Worm (Caenorhabditis elegans): ENCODE results near the gene F08B12.11.

DNA sequence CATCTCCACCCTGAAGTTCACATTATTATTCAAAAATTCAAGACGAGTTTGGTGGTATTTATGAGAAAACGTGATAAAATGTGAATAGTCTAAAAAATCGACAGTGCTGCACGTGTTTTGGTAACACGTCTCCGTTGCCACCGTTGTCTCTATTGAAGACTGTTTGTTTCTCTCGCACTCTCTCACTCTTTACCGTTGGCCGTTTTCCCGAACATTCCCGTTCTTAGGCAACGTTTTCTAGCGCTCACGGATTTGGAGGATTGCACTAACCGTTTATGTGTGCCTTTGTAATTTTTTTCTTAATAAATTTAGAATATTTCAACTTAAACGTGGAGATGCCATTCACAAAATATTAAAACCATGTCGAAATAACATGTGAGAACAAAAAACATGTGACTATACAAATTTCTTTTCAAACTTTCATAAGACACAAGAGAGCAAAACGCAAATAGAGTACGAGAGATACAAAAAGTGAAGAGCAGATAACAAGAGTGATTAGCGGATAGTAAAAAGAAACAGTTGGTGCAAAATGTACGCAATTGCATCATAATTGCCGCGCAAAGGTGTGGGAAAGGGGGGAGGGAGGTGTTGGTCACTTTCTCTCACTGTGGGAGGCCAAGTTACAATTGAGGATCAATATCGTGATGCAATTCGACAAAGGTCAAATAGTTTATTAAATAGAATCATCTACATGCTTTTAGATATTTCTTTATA, 30.1 kb downstream of the F08B12.11 start, which contains the start of gene pek-1:
- TF ChIP-seq drap-1 (GFP tag; optimal IDR thresholded peaks at IDR 0.05) (no peak), mep-1 (tag; optimal IDR thresholded peaks at IDR 0.05) (peak; percentile 34), cnd-1 (tag; optimal IDR thresholded peaks at IDR 0.05) (no peak), snpc-4 (tag; optimal IDR thresholded peaks at IDR 0.05) (no peak), ztf-11 (tag; optimal IDR thresholded peaks at IDR 0.05) (no peak), lin-13 (tag; optimal IDR thresholded peaks at IDR 0.05) (no peak), nhr-76 (tag; optimal IDR thresholded peaks at IDR 0.05) (no peak), unc-62 (GFP tag; optimal IDR thresholded peaks at IDR 0.05) (no peak), nhr-12 (tag; optimal IDR thresholded peaks at IDR 0.05) (peak; percentile 14), lsy-2 (tag; optimal IDR thresholded peaks at IDR 0.05) (peak; percentile 20), ces-1 (GFP tag; optimal IDR thresholded peaks at IDR 0.05) (no peak), sem-2 (GFP tag; optimal IDR thresholded peaks at IDR 0.05) (no peak), blmp-1 (tag; optimal IDR thresholded peaks at IDR 0.05) (peak; percentile 1)
